Worm (Caenorhabditis elegans) whole organism, L2 larva: ENCODE data around the gene prp-40.

Experiments used
- R02D3.7 ChIP-seq: fragments of 150-350 bp; optimal IDR thresholded peaks from 2 replicates; lab custom pipeline; 2014; ENCODE audit warnings: missing biosample characterization, missing genetic modification characterization
- Y55F3AM.14 ChIP-seq: fragments of 200-800 bp; sonication (Bioruptor generic); optimal IDR thresholded peaks from 2 replicates; lab custom pipeline; 2018; ENCODE audit warnings: mild to moderate bottlenecking, missing genetic modification characterization, missing compliant biosample characterization
- ZK546.5 ChIP-seq: sonication (generic microtip); optimal IDR thresholded peaks from 2 replicates; lab custom pipeline; 2017; ENCODE audit warnings: missing biosample characterization, missing genetic modification characterization
- alr-1 ChIP-seq: fragments of 150-350 bp; optimal IDR thresholded peaks from 2 replicates; lab custom pipeline; 2014; ENCODE audit warnings: missing biosample characterization, missing genetic modification characterization
- aly-2 ChIP-seq: fragments of 150-350 bp; optimal IDR thresholded peaks from 2 replicates; lab custom pipeline; 2014; ENCODE audit warnings: missing biosample characterization, missing genetic modification characterization
- blmp-1 ChIP-seq: sonication (generic microtip); optimal IDR thresholded peaks from 2 replicates; lab custom pipeline; 2017; ENCODE audit warnings: missing genetic modification characterization, mild to moderate bottlenecking, missing compliant biosample characterization, antibody characterized with exemption, moderate library complexity; ENCODE audit not compliant: insufficient read depth
- ceh-16 ChIP-seq: fragments of 150-350 bp; optimal IDR thresholded peaks from 2 replicates; lab custom pipeline; 2014; ENCODE audit warnings: missing biosample characterization, missing genetic modification characterization
- ceh-82 ChIP-seq: fragments of 150-350 bp; optimal IDR thresholded peaks from 2 replicates; lab custom pipeline; 2014; ENCODE audit warnings: missing biosample characterization, missing genetic modification characterization
- crh-2 ChIP-seq: sonication (generic microtip); optimal IDR thresholded peaks from 2 replicates; lab custom pipeline; 2017; ENCODE audit warnings: missing biosample characterization, missing genetic modification characterization
- egl-27 ChIP-seq: sonication (generic microtip); optimal IDR thresholded peaks from 3 replicates; lab custom pipeline; 2017; ENCODE audit warnings: missing biosample characterization, missing genetic modification reagents, missing genetic modification characterization
- elt-3 ChIP-seq: sonication (generic microtip); optimal IDR thresholded peaks from 2 replicates; lab custom pipeline; 2017; ENCODE audit warnings: missing biosample characterization, missing genetic modification characterization
- gmeb-1 ChIP-seq: fragments of 150-350 bp; optimal IDR thresholded peaks from 2 replicates; lab custom pipeline; 2014; ENCODE audit warnings: missing biosample characterization, missing genetic modification characterization
- lin-11 ChIP-seq: fragments of 150-350 bp; sonication (generic microtip); optimal IDR thresholded peaks from 2 replicates; lab custom pipeline; 2014; ENCODE audit warnings: missing biosample characterization, missing genetic modification characterization, inconsistent platforms, mixed read lengths
- lin-13 ChIP-seq: fragments of 150-350 bp; optimal IDR thresholded peaks from 2 replicates; lab custom pipeline; 2014; ENCODE audit warnings: missing biosample characterization, missing genetic modification reagents, missing genetic modification characterization
- lin-39 ChIP-seq: fragments of 150-350 bp; optimal IDR thresholded peaks from 2 replicates; lab custom pipeline; 2014; ENCODE audit warnings: missing biosample characterization, missing genetic modification reagents, missing genetic modification characterization
- lsy-2 ChIP-seq, 2 experiments: fragments of 150-350 bp in 1 of 2; sonication (generic microtip) in 1 of 2; optimal IDR thresholded peaks; 2 replicates each; lab custom pipeline; 2014 to 2017; ENCODE audit warnings: missing biosample characterization in 2 of 2, missing genetic modification characterization in 2 of 2
- mbf-1 ChIP-seq: sonication (generic microtip); optimal IDR thresholded peaks from 2 replicates; lab custom pipeline; 2017; ENCODE audit warnings: missing biosample characterization, missing genetic modification characterization
- mdl-1 ChIP-seq, 2 experiments: fragments of 150-350 bp in 1 of 2; sonication (generic microtip) in 1 of 2; optimal IDR thresholded peaks; 2 replicates each; lab custom pipeline; 2017; ENCODE audit warnings: missing biosample characterization in 2 of 2, missing genetic modification characterization in 2 of 2
- nhr-12 ChIP-seq: fragments of 150-350 bp; optimal IDR thresholded peaks from 2 replicates; lab custom pipeline; 2014; ENCODE audit warnings: missing biosample characterization, missing genetic modification characterization
- nhr-129 ChIP-seq: fragments of 150-350 bp; optimal IDR thresholded peaks from 2 replicates; lab custom pipeline; 2014; ENCODE audit warnings: missing biosample characterization, missing genetic modification characterization
- nhr-21 ChIP-seq: fragments of 150-350 bp; optimal IDR thresholded peaks from 2 replicates; lab custom pipeline; 2014; ENCODE audit warnings: missing biosample characterization, missing genetic modification characterization
- nhr-23 ChIP-seq: fragments of 150-350 bp; optimal IDR thresholded peaks from 2 replicates; lab custom pipeline; 2014; ENCODE audit warnings: missing biosample characterization, missing genetic modification reagents, missing genetic modification characterization
- nhr-237 ChIP-seq: fragments of 150-350 bp; optimal IDR thresholded peaks from 2 replicates; lab custom pipeline; 2014; ENCODE audit warnings: missing biosample characterization, missing genetic modification characterization
- nhr-25 ChIP-seq: fragments of 150-350 bp; sonication (generic microtip); optimal IDR thresholded peaks from 3 replicates; lab custom pipeline; 2014; ENCODE audit warnings: missing biosample characterization, missing genetic modification characterization
- nhr-77 ChIP-seq: fragments of 150-350 bp; optimal IDR thresholded peaks from 2 replicates; lab custom pipeline; 2014; ENCODE audit warnings: missing biosample characterization, missing genetic modification characterization
- peb-1 ChIP-seq: fragments of 150-350 bp; optimal IDR thresholded peaks from 2 replicates; lab custom pipeline; 2014; ENCODE audit warnings: missing biosample characterization, missing genetic modification characterization
- sem-4 ChIP-seq: fragments of 150-350 bp; optimal IDR thresholded peaks from 2 replicates; lab custom pipeline; 2014; ENCODE audit warnings: missing biosample characterization, missing genetic modification reagents, missing genetic modification characterization
- skn-1 ChIP-seq: sonication (generic microtip); optimal IDR thresholded peaks from 2 replicates; lab custom pipeline; 2017; ENCODE audit warnings: missing biosample characterization, missing genetic modification characterization
- sma-3 ChIP-seq: sonication (generic microtip); optimal IDR thresholded peaks from 2 replicates; lab custom pipeline; 2016; ENCODE audit warnings: missing genetic modification reagents, missing genetic modification characterization, missing compliant biosample characterization
- snpc-4 ChIP-seq: fragments of 150-350 bp; optimal IDR thresholded peaks from 2 replicates; lab custom pipeline; 2014; ENCODE audit warnings: missing biosample characterization, missing genetic modification characterization
- unc-39 ChIP-seq: fragments of 150-350 bp; optimal IDR thresholded peaks from 2 replicates; lab custom pipeline; 2014; ENCODE audit warnings: missing biosample characterization, missing genetic modification characterization
- unc-55 ChIP-seq: fragments of 150-350 bp; sonication (generic microtip); optimal IDR thresholded peaks from 3 replicates; lab custom pipeline; 2014; ENCODE audit warnings: missing biosample characterization, missing genetic modification reagents, missing genetic modification characterization
- unc-62 ChIP-seq: fragments of 150-350 bp; optimal IDR thresholded peaks from 2 replicates; lab custom pipeline; 2014; ENCODE audit warnings: missing biosample characterization, missing genetic modification reagents, missing genetic modification characterization
- zag-1 ChIP-seq: fragments of 150-350 bp; optimal IDR thresholded peaks from 2 replicates; lab custom pipeline; 2014; ENCODE audit warnings: missing biosample characterization, missing genetic modification characterization
- ztf-1 ChIP-seq: fragments of 200-800 bp; sonication (Bioruptor generic); conservative IDR thresholded peaks from 2 replicates; pipeline ENCODE4 v1.3.6; 2022; ENCODE audit warnings: missing genetic modification characterization, missing compliant biosample characterization
- ztf-11 ChIP-seq: sonication (generic microtip); optimal IDR thresholded peaks from 2 replicates; lab custom pipeline; 2017; ENCODE audit warnings: missing biosample characterization, missing genetic modification characterization

Gene prp-40

DNA sequence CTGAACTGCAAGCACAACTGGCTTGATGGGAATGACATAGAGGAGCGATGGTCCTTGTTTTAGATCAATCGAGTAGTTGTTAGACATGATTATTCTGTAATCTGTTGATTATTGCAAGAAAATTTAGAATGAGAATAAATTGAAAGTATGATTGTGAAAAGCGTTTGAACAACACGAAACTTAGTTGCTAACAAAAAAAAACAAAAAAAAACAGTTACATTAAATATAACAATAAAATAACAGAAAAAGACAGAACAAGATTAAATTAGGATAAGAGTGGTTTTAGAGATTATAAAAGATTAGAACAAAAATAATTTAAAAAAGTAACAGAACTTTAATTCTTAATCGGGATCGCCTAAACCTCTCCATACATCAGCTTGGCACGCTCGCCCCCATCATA lies 41.4 kb downstream of the prp-40 start, which contains the start of gene C48B4.9:
Gene C48B4.9 (minus strand): TSS at position 101 of the 400 bp plus-strand sequence.
- TF ChIP-seq snpc-4 (no peak), elt-3 (no peak), zag-1 (tag; lab: Kevin White, UChicago) (no peak), nhr-129 (tag; lab: Kevin White, UChicago) (no peak), nhr-23 (tag; lab: Kevin White, UChicago) (no peak), sma-3 (no peak), Y55F3AM.14 (GFP tag; lab: Kevin White, UChicago) (no peak), unc-39 (tag; lab: Kevin White, UChicago) (no peak), ceh-82 (tag; lab: Kevin White, UChicago) (no peak), ztf-1 (GFP tag; lab: Robert Waterston, UW) (no peak), nhr-25 (tag; lab: Kevin White, UChicago) (no peak), ztf-11 (tag; lab: Kevin White, UChicago) (no peak), nhr-237 (tag; lab: Kevin White, UChicago) (no peak), mbf-1 (tag; lab: Kevin White, UChicago) (no peak), egl-27 (tag; lab: Kevin White, UChicago) (no peak)

DNA sequence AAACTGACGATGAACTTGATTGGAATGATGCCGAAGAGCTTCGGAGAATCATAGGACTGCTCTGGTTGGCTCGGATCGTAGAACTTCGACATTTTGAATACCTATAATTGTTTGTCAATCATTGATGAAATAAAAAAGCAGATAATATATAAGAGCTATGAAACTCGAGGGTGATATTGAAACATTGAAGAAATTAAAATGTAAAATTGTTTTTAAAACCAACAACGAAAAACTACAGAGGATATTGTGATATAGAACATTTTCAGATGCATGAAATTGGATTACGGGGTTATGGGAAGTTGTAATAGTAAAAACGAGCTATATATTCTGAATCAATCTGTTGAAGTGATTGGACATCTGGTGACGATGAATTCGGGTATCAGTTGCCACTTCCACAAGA lies 42.5 kb downstream of the prp-40 start, which contains the start of gene C48B4.10:
Gene C48B4.10 (minus strand): TSS at position 101 of the 400 bp plus-strand sequence.
- no peak for TF ChIP-seq ZK546.5 (tag; lab: Kevin White, UChicago)
- no peak for TF ChIP-seq unc-55
- no peak for TF ChIP-seq blmp-1
- no peak for TF ChIP-seq nhr-21 (tag; lab: Kevin White, UChicago)
- no peak for TF ChIP-seq Y55F3AM.14 (GFP tag; lab: Kevin White, UChicago)
- no peak for TF ChIP-seq lin-13 (GFP tag; lab: Kevin White, UChicago)
- TF ChIP-seq lsy-2 (tag; optimal IDR thresholded peaks at IDR 0.05; lab: Kevin White, UChicago) = no peak
- TF ChIP-seq peb-1 (tag; lab: Kevin White, UChicago) = no peak
- TF ChIP-seq nhr-25 (tag; lab: Kevin White, UChicago) = no peak
- no peak for TF ChIP-seq mdl-1 (tag; optimal IDR thresholded peaks at IDR 0.05; lab: Kevin White, UChicago)
- no peak for TF ChIP-seq lin-39 (tag; lab: Kevin White, UChicago)
- TF ChIP-seq snpc-4 = no peak
- TF ChIP-seq, all 48 proteins: peak for 0

- TF ChIP-seq aly-2 (tag; lab: Kevin White, UChicago) (no peak), lin-13 (GFP tag; lab: Kevin White, UChicago) (no peak), nhr-12 (tag; lab: Kevin White, UChicago) (no peak), mdl-1 (tag; optimal IDR thresholded peaks at IDR 0.05; lab: Kevin White, UChicago) (no peak), gmeb-1 (tag; lab: Kevin White, UChicago) (no peak), lin-11 (no peak), alr-1 (tag; lab: Kevin White, UChicago) (no peak), ceh-16 (no peak), unc-62 (GFP tag; lab: Kevin White, UChicago) (no peak), sem-4 (tag; lab: Kevin White, UChicago) (no peak), nhr-77 (tag; lab: Kevin White, UChicago) (no peak)
- TF ChIP-seq, all 48 proteins: peak for 0
Measured at ce11 chrIII:9565973-9566372, 44.1 kb downstream of the prp-40 start, which contains the start of gene C48B4.11. Gene C48B4.11 (minus strand): TSS chrIII:9566115.

ce11 chrIII:9568451-9568850 lies 46.6 kb downstream of the prp-40 start, which contains the start of gene C48B4.13:
Gene C48B4.13 (plus strand): TSS chrIII:9568751.
- TF ChIP-seq elt-3 (no peak), blmp-1 (no peak), nhr-25 (tag; lab: Kevin White, UChicago) (no peak), Y55F3AM.14 (GFP tag; lab: Kevin White, UChicago) (no peak), lin-39 (tag; lab: Kevin White, UChicago) (no peak), skn-1 (tag; lab: Kevin White, UChicago) (no peak), crh-2 (tag; lab: Kevin White, UChicago) (no peak), sma-3 (no peak), ztf-1 (GFP tag; lab: Robert Waterston, UW) (no peak), egl-27 (tag; lab: Kevin White, UChicago) (no peak), R02D3.7 (no peak)
